Worm (Caenorhabditis elegans) whole organism, midembryonic: ENCODE results near the gene F52H2.15.

Experiments used
- cog-1 ChIP-seq: sonication (generic microtip); optimal IDR thresholded peaks from 2 replicates; lab custom pipeline; 2016; ENCODE audit warnings: missing genetic modification characterization, missing compliant biosample characterization
- flt-1 ChIP-seq: fragments of 200-800 bp; sonication (Bioruptor generic); IDR thresholded peaks from 2 replicates; pipeline ENCODE4 v1.3.6; 2022; ENCODE audit warnings: missing genetic modification characterization, missing compliant biosample characterization
- med-1 ChIP-seq: sonication (generic microtip); optimal IDR thresholded peaks from 2 replicates; lab custom pipeline; 2017; ENCODE audit warnings: missing genetic modification characterization, mild to moderate bottlenecking, missing compliant biosample characterization, antibody characterized with exemption, missing genetic modification reagents; ENCODE audit not compliant: insufficient read depth
- ref-1 ChIP-seq: fragments of 200-800 bp; sonication (Bioruptor generic); conservative IDR thresholded peaks from 2 replicates; pipeline ENCODE4 v1.3.6; 2022; ENCODE audit warnings: missing genetic modification reagents, missing genetic modification characterization, missing compliant biosample characterization
- tab-1 ChIP-seq: fragments of 200-800 bp; sonication (Bioruptor generic); IDR thresholded peaks from 2 replicates; pipeline ENCODE4 v1.3.6; 2022; ENCODE audit warnings: missing genetic modification characterization, missing compliant biosample characterization
- ztf-29 ChIP-seq: fragments of 200-800 bp; sonication (Bioruptor generic); IDR thresholded peaks from 2 replicates; pipeline ENCODE4 v1.3.6; 2022; ENCODE audit warnings: missing genetic modification reagents, missing genetic modification characterization, missing compliant biosample characterization

- TF ChIP-seq med-1 (GFP tag; lab: Kevin White, UChicago) (no peak), ref-1 (no peak), tab-1 (no peak), cog-1 (tag; lab: Kevin White, UChicago) (no peak), ztf-29 (no peak), flt-1 (GFP tag; lab: Robert Waterston, UW) (no peak)
Observed at ce11 chrX:2544645-2545044, 20.5 kb upstream of the F52H2.15 start.
